Fruit fly (Drosophila melanogaster) whole organism, embryonic: Measurements from ENCODE around the gene CG5254.

ENCODE experiments used
- ATbp ChIP-seq: fragments of 200-800 bp; sonication (Bioruptor generic); optimal IDR thresholded peaks from 2 replicates; lab custom pipeline; 2017; ENCODE audit warnings: missing biosample characterization, mild to moderate bottlenecking, missing genetic modification characterization, missing genetic modification reagents
- Asciz ChIP-seq: fragments of 200-800 bp; sonication (Bioruptor generic); optimal IDR thresholded peaks from 2 replicates; lab custom pipeline; 2017; ENCODE audit warnings: missing biosample characterization, mild to moderate bottlenecking, missing genetic modification characterization, missing genetic modification reagents
- Blimp-1 ChIP-seq: fragments of 200-800 bp; sonication (Bioruptor generic); optimal IDR thresholded peaks from 3 replicates; lab custom pipeline; 2018; ENCODE audit warnings: missing biosample characterization, missing genetic modification characterization, mild to moderate bottlenecking, moderate library complexity, missing genetic modification reagents
- Bteb2 ChIP-seq: fragments of 200-800 bp; sonication (Bioruptor generic); optimal IDR thresholded peaks from 2 replicates; lab custom pipeline; 2016; ENCODE audit warnings: missing biosample characterization, missing genetic modification characterization
- CG10147 ChIP-seq: fragments of 200-800 bp; sonication (Bioruptor generic); optimal IDR thresholded peaks from 2 replicates; lab custom pipeline; 2019; ENCODE audit warnings: missing biosample characterization, mild to moderate bottlenecking, missing genetic modification characterization, moderate library complexity
- CG10431 ChIP-seq: fragments of 200-800 bp; sonication (Bioruptor generic); optimal IDR thresholded peaks from 3 replicates; lab custom pipeline; 2018; ENCODE audit warnings: missing biosample characterization, mild to moderate bottlenecking, missing genetic modification characterization
- CG11093 ChIP-seq: fragments of 200-800 bp; sonication (Bioruptor generic); IDR thresholded peaks from 3 replicates; pipeline ENCODE4 v1.3.6; 2022; ENCODE audit warnings: missing biosample characterization, missing genetic modification characterization
- CG12071 ChIP-seq: fragments of 200-800 bp; sonication (Bioruptor generic); optimal IDR thresholded peaks from 3 replicates; lab custom pipeline; 2018; ENCODE audit warnings: missing biosample characterization, mild to moderate bottlenecking, missing genetic modification characterization
- CG14965 ChIP-seq: fragments of 200-800 bp; sonication (Bioruptor generic); optimal IDR thresholded peaks from 2 replicates; lab custom pipeline; 2016; ENCODE audit warnings: missing biosample characterization, missing genetic modification characterization, borderline replicate concordance
- CG15269 ChIP-seq: fragments of 200-800 bp; sonication (Bioruptor generic); optimal IDR thresholded peaks from 2 replicates; lab custom pipeline; 2018; ENCODE audit warnings: missing biosample characterization, mild to moderate bottlenecking, missing genetic modification characterization, moderate library complexity
- CG1602 ChIP-seq: fragments of 200-800 bp; sonication (Bioruptor generic); optimal IDR thresholded peaks from 3 replicates; lab custom pipeline; 2016; ENCODE audit warnings: missing biosample characterization, missing genetic modification characterization
- CG17361 ChIP-seq: fragments of 200-800 bp; sonication (Bioruptor generic); IDR thresholded peaks from 3 replicates; pipeline ENCODE4 v1.3.6; 2022; ENCODE audit warnings: missing biosample characterization, missing genetic modification characterization
- CG18599 ChIP-seq: fragments of 200-800 bp; sonication (Bioruptor generic); optimal IDR thresholded peaks from 3 replicates; lab custom pipeline; 2017; ENCODE audit warnings: missing biosample characterization, missing genetic modification characterization, mild to moderate bottlenecking, moderate library complexity, missing genetic modification reagents
- CG2116 ChIP-seq: fragments of 200-800 bp; sonication (Bioruptor generic); optimal IDR thresholded peaks from 3 replicates; lab custom pipeline; 2018; ENCODE audit warnings: missing biosample characterization, mild to moderate bottlenecking, missing genetic modification characterization
- CG2129 ChIP-seq: fragments of 200-800 bp; sonication (Bioruptor generic); IDR thresholded peaks from 2 replicates; pipeline ENCODE4 v1.3.6; 2022; ENCODE audit warnings: missing biosample characterization, missing genetic modification characterization; ENCODE audit not compliant: partially characterized antibody
- CG2889 ChIP-seq: fragments of 200-800 bp; sonication (Bioruptor generic); IDR thresholded peaks from 3 replicates; pipeline ENCODE4 v1.3.6; 2022; ENCODE audit warnings: missing biosample characterization, missing genetic modification characterization
- CG30020 ChIP-seq: fragments of 200-800 bp; optimal IDR thresholded peaks from 2 replicates; lab custom pipeline; 2019; ENCODE audit warnings: missing biosample characterization, mild to moderate bottlenecking, missing genetic modification characterization, moderate library complexity
- CG31224 ChIP-seq: fragments of 200-800 bp; sonication (Bioruptor generic); IDR thresholded peaks from 2 replicates; pipeline ENCODE4 v1.3.6; 2022; ENCODE audit warnings: missing biosample characterization, missing genetic modification characterization
- CG5180 ChIP-seq: fragments of 200-800 bp; sonication (Bioruptor generic); optimal IDR thresholded peaks from 3 replicates; lab custom pipeline; 2017; ENCODE audit warnings: missing biosample characterization, missing genetic modification characterization, mild to moderate bottlenecking, moderate library complexity, missing genetic modification reagents
- CG7928 ChIP-seq: fragments of 200-800 bp; sonication (Bioruptor generic); optimal IDR thresholded peaks from 2 replicates; lab custom pipeline; 2017; ENCODE audit warnings: missing biosample characterization, mild to moderate bottlenecking, missing genetic modification characterization
- CG8290 ChIP-seq, 3 experiments: fragments of 200-800 bp; sonication (Bioruptor generic); optimal IDR thresholded peaks; 2 replicates each; lab custom pipeline; 2016 to 2019; ENCODE audit warnings: missing biosample characterization in 3 of 3, missing genetic modification characterization in 3 of 3, mild to moderate bottlenecking in 2 of 3, moderate library complexity in 1 of 3
- CG9727 ChIP-seq: fragments of 200-800 bp; sonication (Bioruptor generic); optimal IDR thresholded peaks from 3 replicates; lab custom pipeline; 2017; ENCODE audit warnings: missing biosample characterization, mild to moderate bottlenecking, missing genetic modification characterization
- CG9797 ChIP-seq: fragments of 200-800 bp; sonication (Bioruptor generic); optimal IDR thresholded peaks from 3 replicates; lab custom pipeline; 2018; ENCODE audit warnings: missing biosample characterization, mild to moderate bottlenecking, missing genetic modification characterization
- Doc3 ChIP-seq: fragments of 200-800 bp; sonication (Bioruptor generic); IDR thresholded peaks from 3 replicates; pipeline ENCODE4 v1.3.6; 2022; ENCODE audit warnings: missing biosample characterization, missing genetic modification characterization; ENCODE audit not compliant: partially characterized antibody
- Fer2 ChIP-seq: fragments of 200-800 bp; sonication (Bioruptor generic); optimal IDR thresholded peaks from 2 replicates; lab custom pipeline; 2018; ENCODE audit warnings: missing biosample characterization, mild to moderate bottlenecking, missing genetic modification characterization, moderate library complexity
- Hand ChIP-seq: fragments of 200-800 bp; sonication (Bioruptor generic); optimal IDR thresholded peaks from 2 replicates; lab custom pipeline; 2017; ENCODE audit warnings: mild to moderate bottlenecking, missing biosample characterization, missing genetic modification reagents, missing genetic modification characterization
- Hr3 ChIP-seq: fragments of 200-800 bp; sonication (Bioruptor generic); optimal IDR thresholded peaks from 3 replicates; lab custom pipeline; 2016; ENCODE audit warnings: missing biosample characterization, missing genetic modification characterization
- Kr ChIP-seq: fragments of 200-800 bp; sonication (Bioruptor generic); optimal IDR thresholded peaks from 2 replicates; lab custom pipeline; 2017; ENCODE audit warnings: missing biosample characterization, mild to moderate bottlenecking, missing genetic modification characterization
- Neu2 ChIP-seq: fragments of 200-800 bp; sonication (Bioruptor generic); optimal IDR thresholded peaks from 3 replicates; lab custom pipeline; 2016; ENCODE audit warnings: missing biosample characterization, missing genetic modification characterization, borderline replicate concordance
- Sox102F ChIP-seq: fragments of 200-800 bp; sonication (Bioruptor generic); optimal IDR thresholded peaks from 2 replicates; lab custom pipeline; 2018; ENCODE audit warnings: missing biosample characterization, mild to moderate bottlenecking, missing genetic modification characterization, moderate library complexity
- Spps ChIP-seq: fragments of 200-800 bp; sonication (Bioruptor generic); optimal IDR thresholded peaks from 2 replicates; lab custom pipeline; 2018; ENCODE audit warnings: missing biosample characterization, mild to moderate bottlenecking, missing genetic modification characterization
- Sry-β ChIP-seq: fragments of 200-800 bp; sonication (Bioruptor generic); optimal IDR thresholded peaks from 2 replicates; lab custom pipeline; 2018; ENCODE audit warnings: missing biosample characterization, mild to moderate bottlenecking, missing genetic modification characterization, moderate library complexity
- Usf ChIP-seq: fragments of 200-800 bp; sonication (Bioruptor generic); optimal IDR thresholded peaks from 2 replicates; lab custom pipeline; 2017; ENCODE audit warnings: missing genotype, missing biosample characterization, missing genetic modification characterization
- YL-1 ChIP-seq: fragments of 200-800 bp; sonication (Bioruptor generic); optimal IDR thresholded peaks from 3 replicates; lab custom pipeline; 2017; ENCODE audit warnings: missing biosample characterization, mild to moderate bottlenecking, missing genetic modification characterization
- chm ChIP-seq: fragments of 200-800 bp; sonication (Bioruptor generic); IDR thresholded peaks from 2 replicates; pipeline ENCODE4 v1.3.6; 2022; ENCODE audit warnings: missing biosample characterization, missing genetic modification characterization
- dan ChIP-seq: fragments of 200-800 bp; sonication (Bioruptor generic); IDR thresholded peaks from 2 replicates; pipeline ENCODE4 v1.3.6; 2022; ENCODE audit warnings: missing biosample characterization, missing genetic modification characterization
- dysf ChIP-seq: fragments of 200-800 bp; sonication (Bioruptor generic); IDR thresholded peaks from 3 replicates; pipeline ENCODE4 v1.3.6; 2022; ENCODE audit warnings: missing biosample characterization, missing genetic modification characterization
- grau ChIP-seq: fragments of 200-800 bp; optimal IDR thresholded peaks from 3 replicates; lab custom pipeline; 2019; ENCODE audit warnings: missing biosample characterization, mild to moderate bottlenecking, missing genetic modification characterization, moderate library complexity
- gsb ChIP-seq: fragments of 200-800 bp; sonication (Bioruptor generic); IDR thresholded peaks from 2 replicates; pipeline ENCODE4 v1.3.6; 2022; ENCODE audit warnings: missing biosample characterization, missing genetic modification characterization
- hb ChIP-seq: fragments of 200-800 bp; sonication (Bioruptor generic); IDR thresholded peaks from 3 replicates; pipeline ENCODE4 v1.3.6; 2022; ENCODE audit warnings: missing biosample characterization, missing genetic modification characterization; ENCODE audit not compliant: partially characterized antibody
- jumu ChIP-seq: fragments of 200-800 bp; sonication (Bioruptor generic); optimal IDR thresholded peaks from 3 replicates; lab custom pipeline; 2016; ENCODE audit warnings: missing biosample characterization, missing genetic modification characterization
- kah ChIP-seq: fragments of 200-800 bp; sonication (Bioruptor generic); optimal IDR thresholded peaks from 2 replicates; lab custom pipeline; 2018; ENCODE audit warnings: missing biosample characterization, mild to moderate bottlenecking, missing genetic modification characterization
- lov ChIP-seq, 2 experiments: fragments of 200-800 bp in 1 of 2; fragments of >200 bp in 1 of 2; sonication (Bioruptor generic) in 1 of 2; IDR thresholded peaks in 1 of 2; optimal IDR thresholded peaks in 1 of 2; 2 replicates in 1 of 2; 3 replicates in 1 of 2; pipeline versions ENCODE4 v1.3.6 to Lab custom; 2017 to 2022; ENCODE audit warnings: missing biosample characterization in 1 of 2, missing genetic modification characterization in 1 of 2
- nau ChIP-seq: fragments of 200-800 bp; sonication (Bioruptor generic); optimal IDR thresholded peaks from 3 replicates; lab custom pipeline; 2017; ENCODE audit warnings: missing biosample characterization, mild to moderate bottlenecking, missing genetic modification characterization, missing genetic modification reagents
- ranshi ChIP-seq: fragments of 200-800 bp; sonication (Bioruptor generic); IDR thresholded peaks from 2 replicates; pipeline ENCODE4 v1.3.6; 2022; ENCODE audit warnings: missing biosample characterization, missing genetic modification characterization
- salm ChIP-seq: fragments of 200-800 bp; sonication (Bioruptor generic); optimal IDR thresholded peaks from 2 replicates; lab custom pipeline; 2018; ENCODE audit warnings: missing biosample characterization, mild to moderate bottlenecking, missing genetic modification characterization
- sd ChIP-seq: fragments of 200-800 bp; sonication (Bioruptor generic); optimal IDR thresholded peaks from 3 replicates; lab custom pipeline; 2018; ENCODE audit warnings: missing biosample characterization, mild to moderate bottlenecking, missing genetic modification characterization, moderate library complexity
- sug ChIP-seq: fragments of 200-800 bp; optimal IDR thresholded peaks from 2 replicates; lab custom pipeline; 2019; ENCODE audit warnings: missing biosample characterization, mild to moderate bottlenecking, missing genetic modification characterization, moderate library complexity
- twi ChIP-seq: fragments of 200-800 bp; optimal IDR thresholded peaks from 2 replicates; lab custom pipeline; 2019; ENCODE audit warnings: missing biosample characterization, mild to moderate bottlenecking, missing genetic modification characterization, moderate library complexity

Gene CG5254

DNA sequence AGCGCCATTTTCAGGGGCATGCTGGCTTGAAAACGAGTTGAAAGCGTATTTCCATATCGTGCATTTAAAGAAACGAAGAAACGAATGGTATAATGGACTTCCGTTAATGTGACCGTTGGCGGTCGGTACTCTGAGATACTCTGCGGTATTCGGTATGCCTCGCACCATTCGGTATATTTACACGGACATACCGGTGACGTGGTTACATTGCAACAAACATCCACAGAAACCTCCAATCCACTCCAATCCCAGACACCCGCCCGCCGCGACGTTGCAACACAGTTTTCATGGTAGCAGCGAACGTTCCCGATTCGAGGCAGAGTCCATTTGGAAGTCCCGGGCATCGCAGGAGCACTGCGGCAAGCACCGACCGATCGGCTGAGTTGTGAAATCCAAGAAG is 55.8 kb downstream of the CG5254 start, which contains the start of gene Sec22 (continued):
- TF ChIP-seq Bteb2 (GFP tag; lab: Kevin White, UChicago), result no peak
- TF ChIP-seq Blimp-1, result no peak
- no peak for TF ChIP-seq salm (tag; lab: Kevin White, UChicago)
- TF ChIP-seq CG30020 (tag; lab: Kevin White, UChicago), result peak; percentile 21
- no peak for TF ChIP-seq Kr (GFP tag; lab: Kevin White, UChicago)
- TF ChIP-seq jumu (GFP tag; lab: Kevin White, UChicago), result no peak
- TF ChIP-seq YL-1 (GFP tag; lab: Kevin White, UChicago), result peak; percentile 51
- TF ChIP-seq Usf, result no peak
- TF ChIP-seq CG31224, result no peak
- no peak for TF ChIP-seq Sox102F (GFP tag; lab: Kevin White, UChicago)
- TF ChIP-seq nau (GFP tag; lab: Kevin White, UChicago), result no peak
- TF ChIP-seq CG5180 (GFP tag; lab: Kevin White, UChicago), result no peak
- peak; percentile 75 for TF ChIP-seq CG9797 (GFP tag; lab: Kevin White, UChicago)
- TF ChIP-seq sd (tag; lab: Kevin White, UChicago), result no peak
- no peak for TF ChIP-seq CG18599
- TF ChIP-seq Doc3 (GFP tag; lab: Robert Waterston, UW), result no peak
- no peak for TF ChIP-seq Hand (GFP tag; lab: Kevin White, UChicago)
- TF ChIP-seq lov (optimal IDR thresholded peaks at IDR 0.05; lab: Kevin White, UChicago), result no peak
- no peak for TF ChIP-seq lov (GFP tag; IDR thresholded peaks at IDR 0.05; lab: Robert Waterston, UW)
- TF ChIP-seq ATbp, result no peak
- TF ChIP-seq CG2129 (GFP tag; lab: Robert Waterston, UW), result no peak
- no peak for TF ChIP-seq ranshi (GFP tag; lab: Robert Waterston, UW)
- TF ChIP-seq Sry-β (GFP tag; lab: Kevin White, UChicago), result no peak
- no peak for TF ChIP-seq dan
- no peak for TF ChIP-seq sug
- TF ChIP-seq CG15269 (tag; lab: Kevin White, UChicago), result no peak
- no peak for TF ChIP-seq CG1602
- no peak for TF ChIP-seq Neu2 (GFP tag; lab: Kevin White, UChicago)
- no peak for TF ChIP-seq twi
- 0 out of 3 replicates have a peak, but pooled peaks have one; percentile 20 for TF ChIP-seq CG17361 (GFP tag; lab: Robert Waterston, UW)
- no peak for TF ChIP-seq Fer2 (tag; lab: Kevin White, UChicago)
- TF ChIP-seq CG11093, result no peak
- peak; percentile 30; the same call in 1 of the 2 replicates for TF ChIP-seq chm (GFP tag; lab: Robert Waterston, UW)
- no peak for TF ChIP-seq gsb
- no peak for TF ChIP-seq hb (GFP tag; lab: Robert Waterston, UW)
- TF ChIP-seq CG10431 (GFP tag; lab: Kevin White, UChicago), result no peak
- no peak for TF ChIP-seq Spps (tag; lab: Kevin White, UChicago)
- TF ChIP-seq CG14965 (GFP tag; lab: Kevin White, UChicago), result no peak
- TF ChIP-seq kah (GFP tag; lab: Kevin White, UChicago), result no peak
- TF ChIP-seq CG9727 (GFP tag; lab: Kevin White, UChicago), result no peak
- no peak for TF ChIP-seq CG8290 (GFP tag; optimal IDR thresholded peaks at IDR 0.05; lab: Kevin White, UChicago)
- peak in 1 of 2 experiments; percentile 46 for TF ChIP-seq CG8290 (tag; optimal IDR thresholded peaks at IDR 0.05; lab: Kevin White, UChicago)
- no peak for TF ChIP-seq CG2889 (GFP tag; lab: Robert Waterston, UW)
- no peak for TF ChIP-seq grau (tag; lab: Kevin White, UChicago)
- no peak for TF ChIP-seq Asciz
- TF ChIP-seq dysf, result no peak
- TF ChIP-seq CG2116 (GFP tag; lab: Kevin White, UChicago), result peak; percentile 37
- TF ChIP-seq CG10147 (GFP tag; lab: Kevin White, UChicago), result no peak
- no peak for TF ChIP-seq Hr3 (GFP tag; lab: Kevin White, UChicago)
- no peak for TF ChIP-seq CG7928 (GFP tag; lab: Kevin White, UChicago)
- no peak for TF ChIP-seq CG12071
